Worm (Caenorhabditis elegans): ENCODE data around the gene C10E2.5.

DNA sequence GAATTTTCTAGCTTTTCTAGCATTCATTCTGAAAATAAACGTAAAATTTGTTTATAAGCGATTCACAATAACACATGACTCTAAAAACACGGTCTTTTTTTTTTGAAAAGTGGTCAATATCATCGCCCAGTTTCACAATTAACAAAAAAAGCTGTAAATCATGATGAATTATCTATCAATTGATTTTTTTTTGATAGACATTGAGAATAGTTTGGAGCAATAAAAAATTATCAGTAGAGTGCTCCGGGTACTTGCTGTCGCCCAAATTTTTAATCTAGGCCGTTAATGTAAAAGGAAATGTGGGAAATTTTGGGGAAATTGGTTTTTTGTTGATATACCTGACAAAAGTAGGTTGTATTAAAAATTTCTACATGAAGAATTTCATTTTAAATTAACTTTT lies 19.0 kb upstream of the C10E2.5 start:
- TF ChIP-seq unc-62 (GFP tag; optimal IDR thresholded peaks at IDR 0.05) (no peak), nhr-25 (tag; optimal IDR thresholded peaks at IDR 0.05) (no peak), egl-27 (tag; optimal IDR thresholded peaks at IDR 0.05) (no peak), snpc-4 (tag; optimal IDR thresholded peaks at IDR 0.05) (no peak), Y55F3AM.14 (GFP tag; optimal IDR thresholded peaks at IDR 0.05) (no peak), ztf-4 (tag; optimal IDR thresholded peaks at IDR 0.05) (no peak), ceh-82 (tag; optimal IDR thresholded peaks at IDR 0.05) (no peak), nhr-237 (tag; optimal IDR thresholded peaks at IDR 0.05) (no peak), gmeb-1 (tag; optimal IDR thresholded peaks at IDR 0.05) (no peak)
